Worm (Caenorhabditis elegans) whole organism, L3 larva: Measurements from ENCODE around the gene cyc-2.2.

Experiments
- R02D3.7 ChIP-seq: fragments of 150-350 bp; optimal IDR thresholded peaks from 2 replicates; lab custom pipeline; 2014; ENCODE audit warnings: missing biosample characterization, missing genetic modification characterization
- egl-5 ChIP-seq: fragments of 150-350 bp; optimal IDR thresholded peaks from 2 replicates; lab custom pipeline; 2017; ENCODE audit warnings: missing biosample characterization, missing genetic modification reagents, missing genetic modification characterization, inconsistent platforms
- mdl-1 ChIP-seq: fragments of 150-350 bp; optimal IDR thresholded peaks from 2 replicates; lab custom pipeline; 2014; ENCODE audit warnings: missing biosample characterization, missing genetic modification characterization
- nhr-28 ChIP-seq: fragments of 150-350 bp; optimal IDR thresholded peaks from 2 replicates; lab custom pipeline; 2014; ENCODE audit warnings: missing biosample characterization, missing genetic modification characterization
- pqm-1 ChIP-seq: fragments of 150-350 bp; optimal IDR thresholded peaks from 2 replicates; lab custom pipeline; 2017; ENCODE audit warnings: missing biosample characterization, missing genetic modification characterization, inconsistent platforms
- snpc-4 ChIP-seq: fragments of 150-350 bp; optimal IDR thresholded peaks from 2 replicates; lab custom pipeline; 2014; ENCODE audit warnings: missing biosample characterization, missing genetic modification characterization
- unc-62 ChIP-seq: fragments of 150-350 bp; sonication (generic microtip); optimal IDR thresholded peaks from 4 replicates; lab custom pipeline; 2014; ENCODE audit warnings: missing biosample characterization, missing genetic modification reagents, missing genetic modification characterization

- TF ChIP-seq R02D3.7 (tag; lab: Kevin White, UChicago) (no peak), snpc-4 (tag; lab: Kevin White, UChicago) (no peak), pqm-1 (tag; lab: Kevin White, UChicago) (peak; percentile 52), mdl-1 (no peak), unc-62 (no peak), nhr-28 (tag; lab: Kevin White, UChicago) (no peak), egl-5 (tag; lab: Kevin White, UChicago) (no peak)
These were observed 22.0 kb upstream of the cyc-2.2 start for ce11 chrV:12634050-12634449.
